Worm (Caenorhabditis elegans) whole organism, L3 larva: ENCODE results near the gene spe-6.
A peak's percentile ranks its signal among the peaks of the same experiment; 100 is the strongest.

Experiments used
- ZK546.5 ChIP-seq: sonication (generic microtip); optimal IDR thresholded peaks from 2 replicates; lab custom pipeline; 2017; ENCODE audit warnings: missing biosample characterization, missing genetic modification characterization
- ama-1 ChIP-seq: fragments of 150-350 bp; optimal IDR thresholded peaks from 2 replicates; lab custom pipeline; 2018
- ceh-16 ChIP-seq: sonication (generic microtip); optimal IDR thresholded peaks from 2 replicates; lab custom pipeline; 2017; ENCODE audit warnings: missing biosample characterization, missing genetic modification characterization
- ceh-82 ChIP-seq: fragments of 150-350 bp; optimal IDR thresholded peaks from 2 replicates; lab custom pipeline; 2014; ENCODE audit warnings: missing biosample characterization, missing genetic modification characterization
- daf-12 ChIP-seq: fragments of 150-350 bp; optimal IDR thresholded peaks from 2 replicates; lab custom pipeline; 2014; ENCODE audit warnings: missing biosample characterization, missing genetic modification reagents, missing genetic modification characterization
- egl-27 ChIP-seq: sonication (generic microtip); optimal IDR thresholded peaks from 4 replicates; lab custom pipeline; 2017; ENCODE audit warnings: missing biosample characterization, missing genetic modification reagents, missing genetic modification characterization
- egl-5 ChIP-seq: fragments of 150-350 bp; optimal IDR thresholded peaks from 2 replicates; lab custom pipeline; 2017; ENCODE audit warnings: missing biosample characterization, missing genetic modification reagents, missing genetic modification characterization, inconsistent platforms
- elt-1 ChIP-seq: fragments of 150-350 bp; optimal IDR thresholded peaks from 2 replicates; lab custom pipeline; 2014; ENCODE audit warnings: missing biosample characterization, missing genetic modification characterization
- elt-3 ChIP-seq, 3 experiments: fragments of 150-350 bp in 1 of 3; sonication (generic microtip) in 2 of 3; optimal IDR thresholded peaks; 2 replicates in 2 of 3; 4 replicates in 1 of 3; lab custom pipeline; 2014 to 2017; ENCODE audit warnings: missing biosample characterization in 3 of 3, missing genetic modification characterization in 3 of 3
- eor-1 ChIP-seq, 2 experiments: fragments of 150-350 bp; optimal IDR thresholded peaks; 2 replicates each; lab custom pipeline; 2014 to 2018; ENCODE audit warnings: missing biosample characterization in 2 of 2, missing genetic modification characterization in 2 of 2
- fkh-10 ChIP-seq: sonication (generic microtip); optimal IDR thresholded peaks from 2 replicates; lab custom pipeline; 2017; ENCODE audit warnings: missing biosample characterization, missing genetic modification reagents, missing genetic modification characterization
- fos-1 ChIP-seq: fragments of 150-350 bp; optimal IDR thresholded peaks from 2 replicates; lab custom pipeline; 2014; ENCODE audit warnings: missing biosample characterization, missing genetic modification characterization
- hmg-11 ChIP-seq: sonication (generic microtip); optimal IDR thresholded peaks from 2 replicates; lab custom pipeline; 2016; ENCODE audit warnings: missing genetic modification characterization, missing compliant biosample characterization
- jun-1 ChIP-seq: fragments of 150-350 bp; optimal IDR thresholded peaks from 2 replicates; lab custom pipeline; 2014; ENCODE audit warnings: missing biosample characterization, missing genetic modification reagents, missing genetic modification characterization
- lin-15B ChIP-seq: fragments of 150-350 bp; optimal IDR thresholded peaks from 2 replicates; lab custom pipeline; 2014; ENCODE audit warnings: missing biosample characterization, missing genetic modification characterization
- lin-39 ChIP-seq: fragments of 150-350 bp; optimal IDR thresholded peaks from 2 replicates; lab custom pipeline; 2018; ENCODE audit warnings: missing biosample characterization, missing genetic modification reagents, missing genetic modification characterization
- lsy-12 ChIP-seq: sonication (generic microtip); optimal IDR thresholded peaks from 2 replicates; lab custom pipeline; 2016; ENCODE audit warnings: mild to moderate bottlenecking, missing genetic modification characterization, missing compliant biosample characterization
- mml-1 ChIP-seq: fragments of 150-350 bp; sonication (generic microtip); optimal IDR thresholded peaks from 3 replicates; lab custom pipeline; 2014; ENCODE audit warnings: missing biosample characterization, missing genetic modification characterization
- nfya-1 ChIP-seq: sonication (generic microtip); optimal IDR thresholded peaks from 2 replicates; lab custom pipeline; 2017; ENCODE audit warnings: missing genetic modification characterization, mild to moderate bottlenecking, missing compliant biosample characterization, antibody characterized with exemption, moderate library complexity; ENCODE audit not compliant: insufficient read depth
- nhr-11 ChIP-seq: fragments of 150-350 bp; optimal IDR thresholded peaks from 2 replicates; lab custom pipeline; 2014; ENCODE audit warnings: missing biosample characterization, missing genetic modification characterization
- nhr-12 ChIP-seq: fragments of 150-350 bp; optimal IDR thresholded peaks from 2 replicates; lab custom pipeline; 2014; ENCODE audit warnings: missing biosample characterization, missing genetic modification characterization
- nhr-23 ChIP-seq: fragments of 150-350 bp; optimal IDR thresholded peaks from 2 replicates; lab custom pipeline; 2014; ENCODE audit warnings: missing biosample characterization, missing genetic modification reagents, missing genetic modification characterization
- nhr-237 ChIP-seq: fragments of 150-350 bp; optimal IDR thresholded peaks from 2 replicates; lab custom pipeline; 2014; ENCODE audit warnings: missing biosample characterization, missing genetic modification characterization
- nhr-25 ChIP-seq: sonication (generic microtip); optimal IDR thresholded peaks from 2 replicates; lab custom pipeline; 2017; ENCODE audit warnings: missing biosample characterization, missing genetic modification characterization
- nhr-28 ChIP-seq: fragments of 150-350 bp; optimal IDR thresholded peaks from 2 replicates; lab custom pipeline; 2014; ENCODE audit warnings: missing biosample characterization, missing genetic modification characterization
- nhr-43 ChIP-seq: sonication (generic microtip); optimal IDR thresholded peaks from 2 replicates; lab custom pipeline; 2016; ENCODE audit warnings: mild to moderate bottlenecking, missing genetic modification characterization, missing compliant biosample characterization; ENCODE audit not compliant: poor library complexity, severe bottlenecking
- nhr-67 ChIP-seq: fragments of 150-350 bp; optimal IDR thresholded peaks from 2 replicates; lab custom pipeline; 2014; ENCODE audit warnings: missing biosample characterization, missing genetic modification characterization
- nhr-77 ChIP-seq: fragments of 150-350 bp; optimal IDR thresholded peaks from 2 replicates; lab custom pipeline; 2014; ENCODE audit warnings: missing biosample characterization, missing genetic modification characterization
- pha-4 ChIP-seq: fragments of 150-350 bp; optimal IDR thresholded peaks from 2 replicates; lab custom pipeline; 2014; ENCODE audit warnings: missing biosample characterization, missing genetic modification reagents, missing genetic modification characterization
- skn-1 ChIP-seq: fragments of 150-350 bp; optimal IDR thresholded peaks from 2 replicates; lab custom pipeline; 2014; ENCODE audit warnings: missing biosample characterization, missing genetic modification characterization
- snpc-4 ChIP-seq: fragments of 150-350 bp; optimal IDR thresholded peaks from 2 replicates; lab custom pipeline; 2014; ENCODE audit warnings: missing biosample characterization, missing genetic modification characterization
- tbx-2 ChIP-seq: sonication (generic microtip); optimal IDR thresholded peaks from 2 replicates; lab custom pipeline; 2016; ENCODE audit warnings: mild to moderate bottlenecking, missing genetic modification characterization, missing compliant biosample characterization
- unc-62 ChIP-seq: fragments of 150-350 bp; sonication (generic microtip); optimal IDR thresholded peaks from 4 replicates; lab custom pipeline; 2014; ENCODE audit warnings: missing biosample characterization, missing genetic modification reagents, missing genetic modification characterization
- ztf-11 ChIP-seq: fragments of 150-350 bp; optimal IDR thresholded peaks from 2 replicates; lab custom pipeline; 2014; ENCODE audit warnings: missing biosample characterization, missing genetic modification characterization
- ztf-4 ChIP-seq: fragments of 150-350 bp; optimal IDR thresholded peaks from 2 replicates; lab custom pipeline; 2014; ENCODE audit warnings: missing biosample characterization, missing genetic modification characterization

The spe-6 gene

DNA sequence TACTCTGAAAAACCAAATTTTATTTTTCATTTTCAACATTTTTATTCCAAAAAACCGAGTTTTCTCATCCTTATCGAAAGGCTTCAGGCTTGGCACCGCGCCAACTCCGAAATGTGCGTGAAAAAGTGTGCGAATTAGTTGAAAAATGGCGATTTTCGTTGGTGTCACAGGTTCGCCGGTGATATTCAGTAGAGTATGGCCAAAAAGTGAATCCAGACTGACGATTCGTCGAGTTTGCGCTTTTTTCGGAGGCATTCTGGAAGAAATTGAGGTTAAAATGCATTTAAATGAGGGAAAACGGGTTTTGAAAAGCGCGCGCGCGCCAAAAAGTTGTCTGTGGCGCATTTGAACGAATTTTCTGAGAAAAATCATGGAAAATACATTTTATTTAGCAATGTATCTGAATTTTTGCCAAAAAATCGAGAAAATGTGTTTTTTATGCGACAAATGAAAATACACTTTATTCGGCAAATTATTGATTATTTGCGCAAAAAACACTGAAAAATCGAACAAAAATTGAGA is 18.3 kb downstream of the spe-6 start, which contains the start of the genes Y66D12A.16 and such-1:
TSS of gene Y66D12A.16 (plus strand) at position 51 of the 522 bp plus-strand sequence.
TSS of gene such-1 (minus strand) at position 256 of the 522 bp plus-strand sequence.
- TF ChIP-seq ztf-11 (tag; lab: Kevin White, UChicago): no peak
- TF ChIP-seq elt-1 (tag; lab: Kevin White, UChicago): no peak
- TF ChIP-seq skn-1: no peak
- no peak for TF ChIP-seq nhr-67
- no peak for TF ChIP-seq egl-27
- TF ChIP-seq egl-5 (tag; lab: Kevin White, UChicago): no peak
- no peak for TF ChIP-seq nhr-12 (tag; lab: Kevin White, UChicago)
- no peak for TF ChIP-seq elt-3 (tag; optimal IDR thresholded peaks at IDR 0.05; lab: Kevin White, UChicago)
- TF ChIP-seq nhr-43 (tag; lab: Kevin White, UChicago): no peak
- no peak for TF ChIP-seq ama-1
- no peak for TF ChIP-seq nhr-23 (tag; lab: Kevin White, UChicago)
- no peak for TF ChIP-seq nhr-28 (tag; lab: Kevin White, UChicago)
- no peak for TF ChIP-seq nfya-1
- TF ChIP-seq pha-4: no peak
- no peak for TF ChIP-seq unc-62 (GFP tag; lab: Kevin White, UChicago)
- no peak for TF ChIP-seq hmg-11 (tag; lab: Kevin White, UChicago)
- TF ChIP-seq eor-1 (tag; optimal IDR thresholded peaks at IDR 0.05; lab: Kevin White, UChicago): no peak
- no peak for TF ChIP-seq nhr-11 (tag; lab: Kevin White, UChicago)
- no peak for TF ChIP-seq nhr-237 (tag; lab: Kevin White, UChicago)
- TF ChIP-seq snpc-4 (tag; lab: Kevin White, UChicago): no peak

DNA sequence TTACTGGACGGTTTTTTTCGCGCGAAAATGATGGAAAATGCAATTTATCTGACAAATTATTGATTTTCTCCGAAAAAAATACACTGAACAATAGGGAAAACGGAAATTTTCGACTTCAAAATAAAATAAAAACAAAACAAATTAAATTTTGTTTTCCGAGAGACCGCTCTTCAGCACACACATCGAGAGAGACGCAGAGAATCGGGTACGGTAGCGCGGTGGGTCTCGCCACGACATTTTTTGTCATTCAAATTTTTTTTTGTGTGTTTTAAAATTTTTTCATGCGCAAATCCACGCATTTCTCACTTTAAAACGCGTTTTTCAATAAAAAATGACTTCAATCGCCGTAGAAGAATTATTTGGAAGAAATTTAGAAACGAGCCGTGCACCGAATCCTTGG is 18.8 kb downstream of the spe-6 start:
- no peak for TF ChIP-seq tbx-2
- TF ChIP-seq nhr-23 (tag; lab: Kevin White, UChicago): no peak

DNA sequence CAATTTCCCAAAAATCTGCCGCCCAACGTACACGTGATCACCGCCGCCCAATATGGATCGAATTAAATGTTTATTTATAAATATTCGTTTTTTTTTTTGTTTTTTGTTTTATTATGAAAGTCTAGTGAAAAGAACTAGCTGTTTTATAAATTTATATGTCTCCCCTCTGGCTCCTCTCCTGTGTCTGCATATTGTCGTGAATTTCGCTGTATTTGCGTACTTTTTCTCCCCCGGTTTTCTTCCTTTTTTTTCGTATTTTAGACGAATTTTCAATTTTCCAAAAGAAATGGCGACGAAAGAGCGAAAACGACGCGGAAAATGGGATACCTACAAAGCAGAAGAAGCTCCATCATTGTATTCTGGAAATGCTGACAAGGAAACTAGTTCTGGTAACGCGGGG is 21.1 kb downstream of the spe-6 start, which contains the start of gene xpb-1:
TSS of gene xpb-1 (plus strand) at position 262 of the 400 bp plus-strand sequence.
- no peak for TF ChIP-seq ztf-4 (tag; lab: Kevin White, UChicago)
- no peak for TF ChIP-seq daf-12 (tag; lab: Kevin White, UChicago)
- peak; percentile 7 for TF ChIP-seq nhr-23 (tag; lab: Kevin White, UChicago)
- TF ChIP-seq pha-4: peak; percentile 13
- TF ChIP-seq nfya-1: peak; percentile 20
- peak; percentile 29 for TF ChIP-seq hmg-11 (tag; lab: Kevin White, UChicago)
- TF ChIP-seq mml-1 (tag; lab: Kevin White, UChicago): no peak
- peak; percentile 44 for TF ChIP-seq lin-15B
- no peak for TF ChIP-seq ztf-11 (tag; lab: Kevin White, UChicago)

DNA sequence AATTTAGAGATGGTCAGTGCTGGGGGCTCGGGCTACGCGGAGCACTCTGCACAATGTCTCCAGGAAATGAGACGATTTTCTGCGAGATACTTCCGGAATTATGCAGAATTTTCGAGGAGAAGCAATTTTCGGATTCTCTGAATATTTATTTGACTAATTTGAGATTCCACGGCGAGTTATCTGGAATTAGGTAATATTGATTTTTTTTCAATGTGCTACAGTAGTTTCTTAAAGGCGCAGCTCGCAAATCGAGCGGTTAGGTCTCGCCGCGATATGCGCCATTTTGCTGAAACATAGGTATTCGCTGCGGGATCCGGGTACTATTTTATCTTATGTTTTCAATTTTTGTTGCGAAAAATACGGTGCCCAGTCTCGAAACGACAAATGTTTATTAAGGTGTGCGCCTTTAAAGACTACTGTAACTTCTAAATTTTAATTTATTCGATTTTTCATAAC is 29.4 kb downstream of the spe-6 start, which contains the start of gene nrps-1:
TSS of gene nrps-1 (plus strand) at position 51 of the 456 bp plus-strand sequence.
- no peak for TF ChIP-seq ZK546.5 (tag; lab: Kevin White, UChicago)
- no peak for TF ChIP-seq lin-39 (tag; lab: Kevin White, UChicago)
- TF ChIP-seq daf-12 (tag; lab: Kevin White, UChicago): no peak
- no peak for TF ChIP-seq ztf-11 (tag; lab: Kevin White, UChicago)
- no peak for TF ChIP-seq nhr-67

DNA sequence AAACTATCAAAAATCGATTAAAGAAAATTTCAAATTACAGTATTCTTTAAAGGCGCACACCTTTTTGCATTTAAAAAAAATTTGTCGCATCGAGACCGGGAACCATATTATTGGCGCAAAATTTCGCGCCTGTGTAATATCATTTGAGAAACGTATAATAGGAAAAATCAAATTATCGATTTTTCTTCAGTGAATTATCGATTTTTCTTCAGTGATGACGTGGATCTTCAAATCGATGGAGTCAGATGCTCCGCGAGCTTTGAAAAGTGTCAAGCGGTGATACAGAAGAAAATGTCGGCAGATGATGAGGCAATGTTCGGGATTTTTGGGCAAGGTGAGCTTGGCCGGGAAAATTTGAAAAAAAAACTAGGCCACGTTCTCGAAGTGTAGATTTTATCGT is 30.2 kb downstream of the spe-6 start:
- TF ChIP-seq nhr-12 (tag; lab: Kevin White, UChicago): no peak
- TF ChIP-seq fos-1 (tag; lab: Kevin White, UChicago): no peak
- no peak for TF ChIP-seq lin-15B
- no peak for TF ChIP-seq nhr-67
- TF ChIP-seq snpc-4 (tag; lab: Kevin White, UChicago): no peak
- no peak for TF ChIP-seq hmg-11 (tag; lab: Kevin White, UChicago)
- TF ChIP-seq nhr-77 (tag; lab: Kevin White, UChicago): no peak
- no peak for TF ChIP-seq ceh-82 (tag; lab: Kevin White, UChicago)
- TF ChIP-seq lsy-12 (tag; lab: Kevin White, UChicago): no peak
- no peak for TF ChIP-seq fkh-10 (GFP tag; lab: Kevin White, UChicago)
- TF ChIP-seq mml-1 (tag; lab: Kevin White, UChicago): no peak
- no peak for TF ChIP-seq nhr-28 (tag; lab: Kevin White, UChicago)
- no peak for TF ChIP-seq nhr-25 (tag; lab: Kevin White, UChicago)
- no peak for TF ChIP-seq jun-1 (tag; lab: Kevin White, UChicago)
- no peak for TF ChIP-seq ceh-16 (tag; lab: Kevin White, UChicago)
